Fruit fly (Drosophila melanogaster): ENCODE results near the gene CG15172.

CG15172 gene

DNA sequence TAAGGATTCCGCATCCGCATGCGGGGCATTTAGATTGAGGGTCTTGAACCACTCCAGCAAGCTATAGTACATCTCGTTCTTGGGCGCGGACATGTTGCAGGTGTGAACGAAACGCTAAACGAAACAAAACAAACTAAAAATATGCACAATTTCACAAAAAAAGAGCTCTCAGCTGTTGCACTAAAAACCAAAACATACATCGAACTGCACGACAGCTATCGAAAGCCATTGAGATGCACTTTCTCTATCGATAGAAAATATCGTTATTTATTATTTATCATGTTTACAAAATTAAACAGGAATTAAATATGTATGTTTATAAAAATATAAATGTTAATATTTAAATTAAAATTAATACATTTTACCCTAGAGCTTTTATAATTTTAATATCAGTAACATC lies 11.1 kb downstream of the CG15172 start, which contains the start of gene hook (continued):
- TF ChIP-seq hbn (GFP tag; IDR thresholded peaks at IDR 0.05; ENCODE audit: partially characterized antibody) (peak; percentile 75), dimm (GFP tag; IDR thresholded peaks at IDR 0.05) (no peak), CG9932 (GFP tag; IDR thresholded peaks at IDR 0.05) (no peak), Doc3 (GFP tag; IDR thresholded peaks at IDR 0.05; ENCODE audit: partially characterized antibody) (peak; percentile 84), Bgb (GFP tag; IDR thresholded peaks at IDR 0.05; ENCODE audit: partially characterized antibody) (peak; percentile 76), CG10147 (GFP tag; optimal IDR thresholded peaks at IDR 0.05) (no peak), Dref (GFP tag; IDR thresholded peaks at IDR 0.05) (peak; percentile 69), slp2 (GFP tag; optimal IDR thresholded peaks at IDR 0.05) (no peak), CG6791 (GFP tag; IDR thresholded peaks at IDR 0.05; ENCODE audit: partially characterized antibody) (peak; percentile 84), MESR4 (GFP tag; optimal IDR thresholded peaks at IDR 0.05) (peak; percentile 45), trem (tag; optimal IDR thresholded peaks at IDR 0.05) (peak; percentile 52), BEAF-32 (GFP tag; optimal IDR thresholded peaks at IDR 0.05) (peak; percentile 68), pzg (GFP tag; optimal IDR thresholded peaks at IDR 0.05) (peak; percentile 23), Scr (GFP tag; IDR thresholded peaks at IDR 0.05; ENCODE audit: partially characterized antibody) (peak; percentile 81), dmrt99B (tag; optimal IDR thresholded peaks at IDR 0.05) (no peak), hb (GFP tag; IDR thresholded peaks at IDR 0.05; ENCODE audit: partially characterized antibody) (peak; percentile 67; the same call in 2 of the 3 replicates), disco-r (GFP tag; optimal IDR thresholded peaks at IDR 0.05) (no peak), CG10267 (tag; optimal IDR thresholded peaks at IDR 0.05) (peak; percentile 22), CG17385 (GFP tag; optimal IDR thresholded peaks at IDR 0.05) (peak; percentile 6), CG16813 (GFP tag; IDR thresholded peaks at IDR 0.05; ENCODE audit: partially characterized antibody) (peak; percentile 69), CG2120 (GFP tag; optimal IDR thresholded peaks at IDR 0.05) (no peak), Rfx (GFP tag; IDR thresholded peaks at IDR 0.05) (0 out of 2 replicates have a peak, but pooled peaks have one; percentile 14), klu (GFP tag; IDR thresholded peaks at IDR 0.05) (no peak), MBD-R2 (GFP tag; IDR thresholded peaks at IDR 0.05) (peak; percentile 68), CG4617 (GFP tag; optimal IDR thresholded peaks at IDR 0.05; ENCODE audit: borderline replicate concordance) (peak; percentile 22), stwl (tag; optimal IDR thresholded peaks at IDR 0.05) (peak; percentile 33), row (GFP tag; IDR thresholded peaks at IDR 0.05) (peak; percentile 49; the same call in 2 of the 3 replicates), crol (GFP tag; IDR thresholded peaks at IDR 0.05) (no peak), sna (GFP tag; IDR thresholded peaks at IDR 0.05; ENCODE audit: partially characterized antibody) (peak; percentile 82), sqz (GFP tag; optimal IDR thresholded peaks at IDR 0.05) (no peak), knrl (GFP tag; IDR thresholded peaks at IDR 0.05; ENCODE audit: partially characterized antibody) (peak; percentile 84), vnd (GFP tag; IDR thresholded peaks at IDR 0.05; ENCODE audit: partially characterized antibody) (peak; percentile 64), chinmo (GFP tag; IDR thresholded peaks at IDR 0.05; ENCODE audit: partially characterized antibody) (peak; percentile 81; the same call in 2 of the 4 replicates), CG12659 (GFP tag; optimal IDR thresholded peaks at IDR 0.05) (peak; percentile 22), zen2 (GFP tag; IDR thresholded peaks at IDR 0.05; ENCODE audit: partially characterized antibody) (peak; percentile 75), sob (GFP tag; IDR thresholded peaks at IDR 0.05) (no peak), CG7963 (GFP tag; IDR thresholded peaks at IDR 0.05; ENCODE audit: partially characterized antibody) (peak; percentile 45; the same call in 1 of the 3 replicates), Spps (tag; optimal IDR thresholded peaks at IDR 0.05) (no peak), phol (tag; optimal IDR thresholded peaks at IDR 0.05) (peak; percentile 2), peb (GFP tag; IDR thresholded peaks at IDR 0.05) (no peak), Optix (GFP tag; IDR thresholded peaks at IDR 0.05) (no peak), unc-4 (GFP tag; IDR thresholded peaks at IDR 0.05; ENCODE audit: partially characterized antibody) (peak; percentile 72), amos (GFP tag; IDR thresholded peaks at IDR 0.05; ENCODE audit: partially characterized antibody) (peak; percentile 75), CG3065 (GFP tag; optimal IDR thresholded peaks at IDR 0.05) (no peak), ato (GFP tag; IDR thresholded peaks at IDR 0.05; ENCODE audit: partially characterized antibody) (0 out of 2 replicates have a peak, but pooled peaks have one; percentile 24), CG2129 (GFP tag; IDR thresholded peaks at IDR 0.05; ENCODE audit: partially characterized antibody) (peak; percentile 63), crp (GFP tag; optimal IDR thresholded peaks at IDR 0.05) (peak in 1 of 2 experiments; percentile 76)
